Fruit fly (Drosophila melanogaster) whole organism, wandering third instar larva: ENCODE data around the gene CG44259.

Source experiments
- GATAd ChIP-seq: sonication (Bioruptor generic); optimal IDR thresholded peaks from 2 replicates; lab custom pipeline; 2016; ENCODE audit warnings: missing biosample characterization, missing genetic modification characterization
- dmrt93B ChIP-seq: fragments of 200-800 bp; sonication (Bioruptor generic); optimal IDR thresholded peaks from 2 replicates; lab custom pipeline; 2018; ENCODE audit warnings: missing biosample characterization, mild to moderate bottlenecking, missing genetic modification characterization
- usp ChIP-seq: fragments of >200 bp; optimal IDR thresholded peaks from 2 replicates; lab custom pipeline; 2017; ENCODE audit warnings: missing biosample characterization, missing genetic modification characterization

- TF ChIP-seq usp (no peak), GATAd (GFP tag; lab: Kevin White, UChicago) (no peak), dmrt93B (GFP tag; lab: Kevin White, UChicago) (no peak)
Observed at dm6 chr3R:17247699-17248098, 6.2 kb downstream of the CG44259 start.
